Fruit fly (Drosophila melanogaster) whole organism, embryonic: ENCODE measurements around the gene Acp62F.

Source experiments
- Bdp1 ChIP-seq: fragments of 200-800 bp; sonication (Bioruptor generic); optimal IDR thresholded peaks from 3 replicates; lab custom pipeline; 2016; ENCODE audit warnings: missing biosample characterization, missing genetic modification characterization
- CG10462 ChIP-seq: fragments of 200-800 bp; sonication (Bioruptor generic); optimal IDR thresholded peaks from 2 replicates; lab custom pipeline; 2016; ENCODE audit warnings: missing biosample characterization, missing genetic modification characterization
- CG1647 ChIP-seq: fragments of 200-800 bp; sonication (Bioruptor generic); optimal IDR thresholded peaks from 3 replicates; lab custom pipeline; 2016; ENCODE audit warnings: missing biosample characterization, missing genetic modification characterization
- CG16779 ChIP-seq: fragments of 200-800 bp; sonication (Bioruptor generic); IDR thresholded peaks from 2 replicates; pipeline ENCODE4 v1.3.6; 2022; ENCODE audit warnings: missing biosample characterization, missing genetic modification characterization
- CG17612 ChIP-seq: fragments of 200-800 bp; sonication (Bioruptor generic); IDR thresholded peaks from 2 replicates; pipeline ENCODE4 v1.3.6; 2022; ENCODE audit warnings: missing biosample characterization, missing genetic modification characterization
- CG2116 ChIP-seq: fragments of 200-800 bp; sonication (Bioruptor generic); optimal IDR thresholded peaks from 3 replicates; lab custom pipeline; 2018; ENCODE audit warnings: missing biosample characterization, mild to moderate bottlenecking, missing genetic modification characterization
- CG2202 ChIP-seq: fragments of 200-800 bp; sonication (Bioruptor generic); optimal IDR thresholded peaks from 2 replicates; lab custom pipeline; 2018; ENCODE audit warnings: missing biosample characterization, mild to moderate bottlenecking, missing genetic modification characterization
- CG2875 ChIP-seq: fragments of 200-800 bp; sonication (Bioruptor generic); optimal IDR thresholded peaks from 2 replicates; lab custom pipeline; 2017; ENCODE audit warnings: missing biosample characterization, mild to moderate bottlenecking, missing genetic modification characterization, missing genetic modification reagents
- CG30020 ChIP-seq: fragments of 200-800 bp; optimal IDR thresholded peaks from 2 replicates; lab custom pipeline; 2019; ENCODE audit warnings: missing biosample characterization, mild to moderate bottlenecking, missing genetic modification characterization, moderate library complexity
- CG3838 ChIP-seq: fragments of 200-800 bp; sonication (Bioruptor generic); optimal IDR thresholded peaks from 3 replicates; lab custom pipeline; 2016; ENCODE audit warnings: missing biosample characterization, missing genetic modification characterization
- CG4328 ChIP-seq: fragments of 200-800 bp; sonication (Bioruptor generic); optimal IDR thresholded peaks from 3 replicates; lab custom pipeline; 2017; ENCODE audit warnings: missing biosample characterization, missing genetic modification reagents, missing genetic modification characterization
- CG7372 ChIP-seq: fragments of 200-800 bp; sonication (Bioruptor generic); IDR thresholded peaks from 2 replicates; pipeline ENCODE4 v1.3.6; 2022; ENCODE audit warnings: missing biosample characterization, missing genetic modification characterization
- CG7928 ChIP-seq: fragments of 200-800 bp; sonication (Bioruptor generic); optimal IDR thresholded peaks from 2 replicates; lab custom pipeline; 2017; ENCODE audit warnings: missing biosample characterization, mild to moderate bottlenecking, missing genetic modification characterization
- CG8281 ChIP-seq: fragments of 200-800 bp; sonication (Bioruptor generic); optimal IDR thresholded peaks from 2 replicates; lab custom pipeline; 2018; ENCODE audit warnings: missing biosample characterization, mild to moderate bottlenecking, missing genetic modification characterization, moderate library complexity
- CG9215 ChIP-seq: fragments of 200-800 bp; sonication (Bioruptor generic); IDR thresholded peaks from 2 replicates; pipeline ENCODE4 v1.3.6; 2022; ENCODE audit warnings: missing biosample characterization, missing genetic modification characterization
- Dbx ChIP-seq: fragments of 200-800 bp; sonication (Bioruptor generic); IDR thresholded peaks from 3 replicates; pipeline ENCODE4 v1.3.6; 2022; ENCODE audit warnings: missing biosample characterization, missing genetic modification characterization
- Ets65A ChIP-seq: fragments of 200-800 bp; sonication (Bioruptor generic); peaks from one replicate; lab custom pipeline; 2016; ENCODE audit warnings: missing biosample characterization, missing genetic modification characterization
- Hey ChIP-seq: fragments of 200-800 bp; sonication (Bioruptor generic); optimal IDR thresholded peaks from 3 replicates; lab custom pipeline; 2018; ENCODE audit warnings: missing biosample characterization, mild to moderate bottlenecking, missing genetic modification characterization
- Hr39 ChIP-seq: fragments of >200 bp; optimal IDR thresholded peaks from 2 replicates; lab custom pipeline; 2017
- Hr51 ChIP-seq, 2 experiments: fragments of 200-800 bp; sonication (Bioruptor generic); optimal IDR thresholded peaks; 2 replicates in 1 of 2; 3 replicates in 1 of 2; lab custom pipeline; 2016 to 2018; ENCODE audit warnings: missing biosample characterization in 2 of 2, missing genetic modification characterization in 2 of 2, mild to moderate bottlenecking in 1 of 2, moderate library complexity in 1 of 2
- Jarid2 ChIP-seq: fragments of 200-800 bp; sonication (Bioruptor generic); optimal IDR thresholded peaks from 3 replicates; lab custom pipeline; 2017; ENCODE audit warnings: mild to moderate bottlenecking, missing biosample characterization, missing genetic modification reagents, missing genetic modification characterization
- Mrtf ChIP-seq: fragments of 200-800 bp; sonication (Bioruptor generic); IDR thresholded peaks from 3 replicates; pipeline ENCODE4 v1.3.6; 2022; ENCODE audit warnings: missing biosample characterization, missing genetic modification characterization
- Opbp ChIP-seq: fragments of 200-800 bp; sonication (Bioruptor generic); IDR thresholded peaks from 3 replicates; pipeline ENCODE4 v1.3.6; 2022; ENCODE audit warnings: missing biosample characterization, missing genetic modification characterization; ENCODE audit not compliant: partially characterized antibody
- Vsx1 ChIP-seq: fragments of 200-800 bp; sonication (Bioruptor generic); optimal IDR thresholded peaks from 2 replicates; lab custom pipeline; 2017; ENCODE audit warnings: missing biosample characterization, mild to moderate bottlenecking, missing genetic modification characterization, missing genetic modification reagents
- Xrp1 ChIP-seq: fragments of 200-800 bp; sonication (Bioruptor generic); IDR thresholded peaks from 2 replicates; pipeline ENCODE4 v1.3.6; 2022; ENCODE audit warnings: missing biosample characterization, missing genetic modification characterization
- aop ChIP-seq: fragments of 200-800 bp; sonication (Bioruptor generic); IDR thresholded peaks from 2 replicates; pipeline ENCODE4 v1.3.6; 2022; ENCODE audit warnings: missing biosample characterization, missing genetic modification characterization
- cad ChIP-seq: fragments of >200 bp; optimal IDR thresholded peaks from 2 replicates; lab custom pipeline; 2017; ENCODE audit warnings: missing biosample characterization, missing genetic modification characterization
- chn ChIP-seq: fragments of 200-800 bp; sonication (Bioruptor generic); optimal IDR thresholded peaks from 2 replicates; lab custom pipeline; 2016; ENCODE audit warnings: missing biosample characterization, missing genetic modification characterization
- dan ChIP-seq: fragments of 200-800 bp; sonication (Bioruptor generic); IDR thresholded peaks from 2 replicates; pipeline ENCODE4 v1.3.6; 2022; ENCODE audit warnings: missing biosample characterization, missing genetic modification characterization
- disco-r ChIP-seq: fragments of 200-800 bp; sonication (Bioruptor generic); optimal IDR thresholded peaks from 2 replicates; lab custom pipeline; 2016; ENCODE audit warnings: missing biosample characterization, missing genetic modification characterization
- dpn ChIP-seq, 2 experiments: fragments of 200-800 bp; sonication (Bioruptor generic); optimal IDR thresholded peaks; 3 replicates each; lab custom pipeline; 2016; ENCODE audit warnings: missing biosample characterization in 2 of 2, missing genetic modification characterization in 2 of 2
- ewg ChIP-seq: fragments of 200-800 bp; sonication (Bioruptor generic); optimal IDR thresholded peaks from 3 replicates; lab custom pipeline; 2017; ENCODE audit warnings: mild to moderate bottlenecking, missing biosample characterization, missing genetic modification reagents, missing genetic modification characterization
- gsb ChIP-seq: fragments of 200-800 bp; sonication (Bioruptor generic); IDR thresholded peaks from 2 replicates; pipeline ENCODE4 v1.3.6; 2022; ENCODE audit warnings: missing biosample characterization, missing genetic modification characterization
- gt ChIP-seq: fragments of 200-800 bp; sonication (Bioruptor generic); IDR thresholded peaks from 2 replicates; pipeline ENCODE4 v1.3.6; 2022; ENCODE audit warnings: missing biosample characterization, missing genetic modification characterization
- insv ChIP-seq, 2 experiments: fragments of 200-800 bp; sonication (Bioruptor generic); optimal IDR thresholded peaks; 3 replicates each; lab custom pipeline; 2016 to 2018; ENCODE audit warnings: missing biosample characterization in 2 of 2, missing genetic modification characterization in 2 of 2
- knrl ChIP-seq: fragments of 200-800 bp; sonication (Bioruptor generic); IDR thresholded peaks from 3 replicates; pipeline ENCODE4 v1.3.6; 2022; ENCODE audit warnings: missing biosample characterization, missing genetic modification characterization; ENCODE audit not compliant: partially characterized antibody
- lab ChIP-seq: fragments of 200-800 bp; sonication (Bioruptor generic); optimal IDR thresholded peaks from 3 replicates; lab custom pipeline; 2017; ENCODE audit warnings: missing biosample characterization, missing genetic modification characterization, mild to moderate bottlenecking, moderate library complexity, missing genetic modification reagents
- lmd ChIP-seq: fragments of 200-800 bp; sonication (Bioruptor generic); IDR thresholded peaks from 2 replicates; pipeline ENCODE4 v1.3.6; 2022; ENCODE audit warnings: missing biosample characterization, missing genetic modification characterization
- nerfin-1 ChIP-seq: fragments of 200-800 bp; sonication (Bioruptor generic); optimal IDR thresholded peaks from 3 replicates; lab custom pipeline; 2019; ENCODE audit warnings: missing biosample characterization, mild to moderate bottlenecking, missing genetic modification characterization, moderate library complexity
- pnt ChIP-seq: fragments of 200-800 bp; sonication (Bioruptor generic); optimal IDR thresholded peaks from 3 replicates; lab custom pipeline; 2016; ENCODE audit warnings: missing biosample characterization, missing genetic modification characterization
- sens ChIP-seq: fragments of 200-800 bp; sonication (Bioruptor generic); peaks from one replicate; lab custom pipeline; 2016; ENCODE audit warnings: missing biosample characterization, missing genetic modification characterization
- slbo ChIP-seq: fragments of 200-800 bp; sonication (Bioruptor generic); IDR thresholded peaks from 2 replicates; pipeline ENCODE4 v1.3.6; 2022; ENCODE audit warnings: missing biosample characterization, missing genetic modification characterization
- sqz ChIP-seq: fragments of 200-800 bp; sonication (Bioruptor generic); optimal IDR thresholded peaks from 3 replicates; lab custom pipeline; 2018; ENCODE audit warnings: missing biosample characterization, mild to moderate bottlenecking, missing genetic modification characterization
- sug ChIP-seq: fragments of 200-800 bp; optimal IDR thresholded peaks from 2 replicates; lab custom pipeline; 2019; ENCODE audit warnings: missing biosample characterization, mild to moderate bottlenecking, missing genetic modification characterization, moderate library complexity
- tna ChIP-seq: fragments of 200-800 bp; sonication (Bioruptor generic); IDR thresholded peaks from 2 replicates; pipeline ENCODE4 v1.3.6; 2022; ENCODE audit warnings: missing biosample characterization, missing genetic modification characterization; ENCODE audit not compliant: partially characterized antibody
- twi ChIP-seq: fragments of 200-800 bp; optimal IDR thresholded peaks from 2 replicates; lab custom pipeline; 2019; ENCODE audit warnings: missing biosample characterization, mild to moderate bottlenecking, missing genetic modification characterization, moderate library complexity
- tx ChIP-seq: fragments of 200-800 bp; sonication (Bioruptor generic); optimal IDR thresholded peaks from 2 replicates; lab custom pipeline; 2016; ENCODE audit warnings: missing biosample characterization, missing genetic modification characterization
- zen2 ChIP-seq: fragments of 200-800 bp; sonication (Bioruptor generic); IDR thresholded peaks from 3 replicates; pipeline ENCODE4 v1.3.6; 2022; ENCODE audit warnings: missing biosample characterization, missing genetic modification characterization; ENCODE audit not compliant: partially characterized antibody
- zfh1 ChIP-seq: fragments of 200-800 bp; sonication (Bioruptor generic); IDR thresholded peaks from 3 replicates; pipeline ENCODE4 v1.3.6; 2022; ENCODE audit warnings: missing biosample characterization, missing genetic modification characterization

The Acp62F gene

dm6 chr3L:2766269-2767088 is 26.9 kb downstream of the Acp62F start, which contains the start of the genes Mrtf and Non2 (continued):
- TF ChIP-seq Xrp1 (GFP tag; lab: Robert Waterston, UW) (peak; percentile 37; the same call in 1 of the 2 replicates), Jarid2 (GFP tag; lab: Kevin White, UChicago) (no peak), tx (GFP tag; lab: Kevin White, UChicago) (peak; percentile 23), chn (GFP tag; lab: Kevin White, UChicago) (peak; percentile 55), gsb (GFP tag; lab: Robert Waterston, UW) (0 out of 2 replicates have a peak, but pooled peaks have one; percentile 16), CG2116 (GFP tag; lab: Kevin White, UChicago) (peak; percentile 98), CG2202 (tag; lab: Kevin White, UChicago) (no peak), zen2 (peak; percentile 82), CG16779 (GFP tag; lab: Robert Waterston, UW) (0 out of 2 replicates have a peak, but pooled peaks have one; percentile 5), lab (GFP tag; lab: Kevin White, UChicago) (peak; percentile 57), Dbx (GFP tag; lab: Robert Waterston, UW) (peak; percentile 26; the same call in 1 of the 3 replicates), Mrtf (GFP tag; lab: Robert Waterston, UW) (peak; percentile 73), disco-r (GFP tag; lab: Kevin White, UChicago) (peak; percentile 42), CG30020 (tag; lab: Kevin White, UChicago) (peak; percentile 72), zfh1 (GFP tag; lab: Robert Waterston, UW) (peak; percentile 43; the same call in 2 of the 3 replicates), Opbp (GFP tag; lab: Robert Waterston, UW) (peak; percentile 81; the same call in 2 of the 3 replicates), CG4328 (GFP tag; lab: Kevin White, UChicago) (peak; percentile 35), CG9215 (peak; percentile 43; the same call in 1 of the 2 replicates), CG8281 (no peak), Vsx1 (no peak), dan (GFP tag; lab: Robert Waterston, UW) (no peak), CG1647 (GFP tag; lab: Kevin White, UChicago) (no peak), lmd (GFP tag; lab: Robert Waterston, UW) (peak; percentile 37; the same call in 1 of the 2 replicates), CG7372 (GFP tag; lab: Robert Waterston, UW) (peak; percentile 38), aop (GFP tag; lab: Robert Waterston, UW) (no peak), twi (tag; lab: Kevin White, UChicago) (peak; percentile 38), cad (no peak), Hey (tag; lab: Kevin White, UChicago) (no peak), gt (no peak), Hr51 (GFP tag; optimal IDR thresholded peaks at IDR 0.05; lab: Kevin White, UChicago) (peak; percentile 49 to 57), CG17612 (GFP tag; lab: Robert Waterston, UW) (no peak), sug (tag; lab: Kevin White, UChicago) (peak; percentile 55), CG7928 (no peak), Bdp1 (GFP tag; lab: Kevin White, UChicago) (peak; percentile 2), Ets65A (GFP tag; lab: Kevin White, UChicago) (peak; percentile 96), slbo (GFP tag; lab: Robert Waterston, UW) (peak; percentile 78), CG2875 (GFP tag; lab: Kevin White, UChicago) (no peak), sqz (GFP tag; lab: Kevin White, UChicago) (no peak), CG10462 (GFP tag; lab: Kevin White, UChicago) (peak; percentile 29), nerfin-1 (tag; lab: Kevin White, UChicago) (peak; percentile 32), Hr39 (lab: Kevin White, UChicago) (no peak), dpn (GFP tag; optimal IDR thresholded peaks at IDR 0.05; lab: Kevin White, UChicago) (peak; percentile 64 to 70), tna (peak; percentile 70), sens (GFP tag; lab: Kevin White, UChicago) (peak; percentile 90), ewg (GFP tag; lab: Kevin White, UChicago) (peak; percentile 23), CG3838 (GFP tag; lab: Kevin White, UChicago) (no peak), knrl (GFP tag; lab: Robert Waterston, UW) (peak; percentile 83; the same call in 2 of the 3 replicates), pnt (peak; percentile 55), insv (GFP tag; optimal IDR thresholded peaks at IDR 0.05; lab: Kevin White, UChicago) (no peak)
